Fruit fly (Drosophila melanogaster) whole organism, prepupa: Measurements from ENCODE around the gene Dus4.
A peak's percentile ranks its signal among the peaks of the same experiment; 100 is the strongest.

ENCODE experiments used
- CG10631 ChIP-seq: fragments of 200-800 bp; sonication (Bioruptor generic); optimal IDR thresholded peaks from 2 replicates; lab custom pipeline; 2016; ENCODE audit warnings: missing biosample characterization, missing genetic modification characterization
- CG11294 ChIP-seq: fragments of 200-800 bp; sonication (Bioruptor generic); IDR thresholded peaks from 2 replicates; pipeline ENCODE4 v1.3.6; 2022; ENCODE audit warnings: missing biosample characterization, missing genetic modification characterization
- CG11762 ChIP-seq: fragments of 200-800 bp; sonication (Bioruptor generic); optimal IDR thresholded peaks from 3 replicates; lab custom pipeline; 2016; ENCODE audit warnings: missing biosample characterization, missing genetic modification characterization; ENCODE audit not compliant: insufficient read depth
- CG11902 ChIP-seq: fragments of 200-800 bp; sonication (Bioruptor generic); optimal IDR thresholded peaks from 3 replicates; lab custom pipeline; 2016; ENCODE audit warnings: missing biosample characterization, missing genetic modification characterization
- CG15336 ChIP-seq: fragments of 200-800 bp; sonication (Bioruptor generic); IDR thresholded peaks from 2 replicates; pipeline ENCODE4 v1.3.6; 2022; ENCODE audit warnings: missing biosample characterization, missing genetic modification characterization
- CG1621 ChIP-seq: fragments of 200-800 bp; sonication (Bioruptor generic); optimal IDR thresholded peaks from 3 replicates; lab custom pipeline; 2018; ENCODE audit warnings: missing biosample characterization, mild to moderate bottlenecking, missing genetic modification characterization
- CG3032 ChIP-seq: fragments of 200-800 bp; optimal IDR thresholded peaks from 2 replicates; lab custom pipeline; 2019; ENCODE audit warnings: missing biosample characterization, mild to moderate bottlenecking, missing genetic modification characterization, moderate library complexity
- CG32006 ChIP-seq: fragments of 200-800 bp; sonication (Bioruptor generic); optimal IDR thresholded peaks from 3 replicates; lab custom pipeline; 2017; ENCODE audit warnings: missing biosample characterization, mild to moderate bottlenecking, missing genetic modification characterization
- CG34406 ChIP-seq: fragments of 200-800 bp; sonication (Bioruptor generic); optimal IDR thresholded peaks from 3 replicates; lab custom pipeline; 2016; ENCODE audit warnings: missing biosample characterization, missing genetic modification characterization
- CG3919 ChIP-seq: fragments of 200-800 bp; sonication (Bioruptor generic); optimal IDR thresholded peaks from 3 replicates; lab custom pipeline; 2016; ENCODE audit warnings: missing biosample characterization, missing genetic modification characterization
- CG6163 ChIP-seq: fragments of 200-800 bp; sonication (Bioruptor generic); IDR thresholded peaks from 3 replicates; pipeline ENCODE4 v1.3.6; 2022; ENCODE audit warnings: missing biosample characterization, missing genetic modification characterization
- CG6276 ChIP-seq: fragments of 200-800 bp; sonication (Bioruptor generic); optimal IDR thresholded peaks from 2 replicates; lab custom pipeline; 2017; ENCODE audit warnings: missing biosample characterization, mild to moderate bottlenecking, missing genetic modification characterization
- CG6808 ChIP-seq: fragments of 200-800 bp; sonication (Bioruptor generic); optimal IDR thresholded peaks from 3 replicates; lab custom pipeline; 2017; ENCODE audit warnings: missing biosample characterization, missing genetic modification characterization, mild to moderate bottlenecking, moderate library complexity, missing genetic modification reagents
- CG6854 ChIP-seq: fragments of 200-800 bp; sonication (Bioruptor generic); optimal IDR thresholded peaks from 2 replicates; lab custom pipeline; 2017; ENCODE audit warnings: missing biosample characterization, mild to moderate bottlenecking, missing genetic modification characterization
- CG7368 ChIP-seq: fragments of 200-800 bp; sonication (Bioruptor generic); optimal IDR thresholded peaks from 3 replicates; lab custom pipeline; 2016; ENCODE audit warnings: missing biosample characterization, missing genetic modification characterization
- CG8119 ChIP-seq: fragments of 200-800 bp; sonication (Bioruptor generic); IDR thresholded peaks from 3 replicates; pipeline ENCODE4 v1.3.6; 2022; ENCODE audit warnings: missing biosample characterization, missing genetic modification characterization
- CG8319 ChIP-seq: fragments of 200-800 bp; sonication (Bioruptor generic); optimal IDR thresholded peaks from 3 replicates; lab custom pipeline; 2016; ENCODE audit warnings: missing biosample characterization, missing genetic modification characterization
- CG8632 ChIP-seq: fragments of 200-800 bp; sonication (Bioruptor generic); optimal IDR thresholded peaks from 3 replicates; lab custom pipeline; 2016; ENCODE audit warnings: missing biosample characterization, missing genetic modification characterization
- CG9139 ChIP-seq: fragments of 200-800 bp; sonication (Bioruptor generic); optimal IDR thresholded peaks from 3 replicates; lab custom pipeline; 2017; ENCODE audit warnings: missing biosample characterization, mild to moderate bottlenecking, missing genetic modification characterization
- Eip75B ChIP-seq: fragments of 200-800 bp; sonication (Bioruptor generic); optimal IDR thresholded peaks from 3 replicates; lab custom pipeline; 2016; ENCODE audit warnings: missing biosample characterization, missing genetic modification characterization
- Eip78C ChIP-seq: fragments of 200-800 bp; sonication (Bioruptor generic); peaks from one replicate; lab custom pipeline; 2016; ENCODE audit warnings: missing biosample characterization, missing genetic modification characterization
- Eip93F ChIP-seq: fragments of 200-800 bp; sonication (Bioruptor generic); optimal IDR thresholded peaks from 2 replicates; lab custom pipeline; 2016; ENCODE audit warnings: missing biosample characterization, mild to moderate bottlenecking, missing genetic modification characterization
- Ets21C ChIP-seq: fragments of 200-800 bp; sonication (Bioruptor generic); optimal IDR thresholded peaks from 3 replicates; lab custom pipeline; 2016; ENCODE audit warnings: missing biosample characterization, missing genetic modification characterization
- Ets96B ChIP-seq: fragments of 200-800 bp; optimal IDR thresholded peaks from 2 replicates; lab custom pipeline; 2019; ENCODE audit warnings: missing biosample characterization, mild to moderate bottlenecking, missing genetic modification characterization, moderate library complexity
- Gug ChIP-seq: fragments of 200-800 bp; sonication (Bioruptor generic); IDR thresholded peaks from 2 replicates; pipeline ENCODE4 v1.3.6; 2022; ENCODE audit warnings: missing biosample characterization, missing genetic modification characterization
- Hr38 ChIP-seq: sonication (Bioruptor generic); optimal IDR thresholded peaks from 2 replicates; lab custom pipeline; 2016; ENCODE audit warnings: missing biosample characterization, missing genetic modification characterization
- Hr39 ChIP-seq: fragments of 200-800 bp; sonication (Bioruptor generic); optimal IDR thresholded peaks from 2 replicates; lab custom pipeline; 2016; ENCODE audit warnings: missing biosample characterization, missing genetic modification characterization
- Hr4 ChIP-seq: fragments of 200-800 bp; sonication (Bioruptor generic); optimal IDR thresholded peaks from 3 replicates; lab custom pipeline; 2016; ENCODE audit warnings: missing biosample characterization, missing genetic modification characterization
- Lpt ChIP-seq: fragments of 200-800 bp; sonication (Bioruptor generic); optimal IDR thresholded peaks from 3 replicates; lab custom pipeline; 2016; ENCODE audit warnings: missing biosample characterization, missing genetic modification characterization
- Met ChIP-seq: fragments of 200-800 bp; sonication (Bioruptor generic); optimal IDR thresholded peaks from 3 replicates; lab custom pipeline; 2016; ENCODE audit warnings: missing biosample characterization, missing genetic modification characterization
- Smox ChIP-seq: fragments of 200-800 bp; sonication (Bioruptor generic); optimal IDR thresholded peaks from 3 replicates; lab custom pipeline; 2016; ENCODE audit warnings: missing biosample characterization, missing genetic modification characterization
- Sox102F ChIP-seq: fragments of 200-800 bp; sonication (Bioruptor generic); optimal IDR thresholded peaks from 2 replicates; lab custom pipeline; 2016; ENCODE audit warnings: missing biosample characterization, mild to moderate bottlenecking, missing genetic modification characterization
- achi ChIP-seq: fragments of 200-800 bp; sonication (Bioruptor generic); optimal IDR thresholded peaks from 3 replicates; lab custom pipeline; 2016; ENCODE audit warnings: missing biosample characterization, missing genetic modification characterization
- dsx ChIP-seq: fragments of 200-800 bp; optimal IDR thresholded peaks from 3 replicates; lab custom pipeline; 2019; ENCODE audit warnings: missing biosample characterization, mild to moderate bottlenecking, missing genetic modification characterization, moderate library complexity; ENCODE audit not compliant: poor library complexity, severe bottlenecking
- eg ChIP-seq: fragments of 200-800 bp; sonication (Bioruptor generic); IDR thresholded peaks from 3 replicates; pipeline ENCODE4 v1.3.6; 2022; ENCODE audit warnings: missing biosample characterization, missing genetic modification characterization
- esn ChIP-seq: fragments of 200-800 bp; sonication (Bioruptor generic); optimal IDR thresholded peaks from 2 replicates; lab custom pipeline; 2016; ENCODE audit warnings: missing biosample characterization, mild to moderate bottlenecking, missing genetic modification characterization, moderate library complexity
- fd59A ChIP-seq: fragments of 200-800 bp; sonication (Bioruptor generic); optimal IDR thresholded peaks from 2 replicates; lab custom pipeline; 2017; ENCODE audit warnings: missing biosample characterization, mild to moderate bottlenecking, missing genetic modification characterization, missing genetic modification reagents
- fd85E ChIP-seq: fragments of 200-800 bp; sonication (Bioruptor generic); optimal IDR thresholded peaks from 3 replicates; lab custom pipeline; 2016; ENCODE audit warnings: missing biosample characterization, missing genetic modification characterization
- fkh ChIP-seq: fragments of 200-800 bp; sonication (Bioruptor generic); optimal IDR thresholded peaks from 3 replicates; lab custom pipeline; 2017; ENCODE audit warnings: missing biosample characterization, mild to moderate bottlenecking, missing genetic modification characterization, moderate library complexity
- lz ChIP-seq: fragments of 200-800 bp; sonication (Bioruptor generic); optimal IDR thresholded peaks from 3 replicates; lab custom pipeline; 2016; ENCODE audit warnings: missing biosample characterization, missing genetic modification characterization
- pdm3 ChIP-seq: fragments of 200-800 bp; sonication (Bioruptor generic); optimal IDR thresholded peaks from 3 replicates; lab custom pipeline; 2016; ENCODE audit warnings: missing biosample characterization, missing genetic modification characterization
- salr ChIP-seq, 2 experiments: fragments of 200-800 bp; sonication (Bioruptor generic); optimal IDR thresholded peaks; 3 replicates each; lab custom pipeline; 2016 to 2018; ENCODE audit warnings: missing biosample characterization in 2 of 2, missing genetic modification characterization in 2 of 2, mild to moderate bottlenecking in 1 of 2
- spab ChIP-seq: fragments of 200-800 bp; sonication (Bioruptor generic); optimal IDR thresholded peaks from 2 replicates; lab custom pipeline; 2017; ENCODE audit warnings: missing biosample characterization, mild to moderate bottlenecking, missing genetic modification characterization, missing genetic modification reagents
- svp ChIP-seq: fragments of 200-800 bp; sonication (Bioruptor generic); peaks from one replicate; lab custom pipeline; 2016; ENCODE audit warnings: missing biosample characterization, missing genetic modification characterization
- topi ChIP-seq: fragments of 200-800 bp; sonication (Bioruptor generic); optimal IDR thresholded peaks from 3 replicates; lab custom pipeline; 2016; ENCODE audit warnings: missing biosample characterization, missing genetic modification characterization
- vri ChIP-seq: fragments of 200-800 bp; sonication (Bioruptor generic); optimal IDR thresholded peaks from 3 replicates; lab custom pipeline; 2016; ENCODE audit warnings: missing biosample characterization, mild to moderate bottlenecking, missing genetic modification characterization

Dus4 gene

dm6 chr2L:19063090-19063692, at the start of gene Dus4:
Gene Dus4, plus strand, starts transcription at chr2L:19063295.
- TF ChIP-seq esn (GFP tag; lab: Kevin White, UChicago) (no peak), CG1621 (tag; lab: Kevin White, UChicago) (no peak), CG11902 (GFP tag; lab: Kevin White, UChicago) (no peak), salr (GFP tag; optimal IDR thresholded peaks at IDR 0.05; lab: Kevin White, UChicago) (no peak), CG6276 (GFP tag; lab: Kevin White, UChicago) (no peak), CG8119 (GFP tag; lab: Robert Waterston, UW) (no peak), CG34406 (GFP tag; lab: Kevin White, UChicago) (no peak), Ets96B (no peak), CG3032 (tag; lab: Kevin White, UChicago) (no peak), Lpt (no peak), Hr39 (GFP tag; lab: Kevin White, UChicago) (no peak), vri (GFP tag; lab: Kevin White, UChicago) (no peak)

- TF ChIP-seq fd85E (GFP tag; lab: Kevin White, UChicago) (no peak), CG7368 (GFP tag; lab: Kevin White, UChicago) (no peak), CG8319 (GFP tag; lab: Kevin White, UChicago) (no peak), CG11762 (peak; percentile 28), CG15336 (peak; percentile 47), fkh (peak; percentile 23), Sox102F (GFP tag; lab: Kevin White, UChicago) (peak; percentile 27), Eip75B (GFP tag; lab: Kevin White, UChicago) (peak; percentile 14), Smox (GFP tag; lab: Kevin White, UChicago) (peak; percentile 28), CG3919 (GFP tag; lab: Kevin White, UChicago) (peak; percentile 30), Lpt (no peak), Hr38 (GFP tag; lab: Kevin White, UChicago) (no peak), Ets21C (GFP tag; lab: Kevin White, UChicago) (no peak), topi (peak; percentile 34), Met (GFP tag; lab: Kevin White, UChicago) (peak; percentile 11), Hr4 (GFP tag; lab: Kevin White, UChicago) (peak; percentile 39), CG8119 (GFP tag; lab: Robert Waterston, UW) (peak; percentile 40; the same call in 1 of the 3 replicates), spab (GFP tag; lab: Kevin White, UChicago) (peak; percentile 48), pdm3 (GFP tag; lab: Kevin White, UChicago) (peak; percentile 19), CG6276 (GFP tag; lab: Kevin White, UChicago) (peak; percentile 39), Gug (no peak), CG3032 (tag; lab: Kevin White, UChicago) (peak; percentile 66), CG9139 (GFP tag; lab: Kevin White, UChicago) (peak; percentile 33), CG32006 (GFP tag; lab: Kevin White, UChicago) (peak; percentile 58), CG10631 (GFP tag; lab: Kevin White, UChicago) (peak; percentile 41), CG1621 (tag; lab: Kevin White, UChicago) (no peak), dsx (GFP tag; lab: Kevin White, UChicago) (peak; percentile 61), Hr39 (GFP tag; lab: Kevin White, UChicago) (no peak), CG6854 (no peak), CG6163 (GFP tag; lab: Robert Waterston, UW) (no peak), fd59A (peak; percentile 23), eg (GFP tag; lab: Robert Waterston, UW) (no peak), CG11294 (no peak), CG6808 (GFP tag; lab: Kevin White, UChicago) (peak; percentile 70), Eip93F (GFP tag; lab: Kevin White, UChicago) (no peak), achi (GFP tag; lab: Kevin White, UChicago) (peak; percentile 38), CG34406 (GFP tag; lab: Kevin White, UChicago) (peak; percentile 19), Eip78C (GFP tag; lab: Kevin White, UChicago) (peak; percentile 86), CG8632 (peak; percentile 44), svp (GFP tag; lab: Kevin White, UChicago) (peak; percentile 73), vri (GFP tag; lab: Kevin White, UChicago) (no peak), lz (peak; percentile 22), CG11902 (GFP tag; lab: Kevin White, UChicago) (no peak)
Observed at dm6 chr2L:19014032-19014880, 48.8 kb upstream of the Dus4 start.
